Worm (Caenorhabditis elegans) whole organism, L4/young adult: ENCODE results near the gene ptp-5.1.

Source experiments
- W03F9.2 ChIP-seq: fragments of 150-350 bp; optimal IDR thresholded peaks from 2 replicates; lab custom pipeline; 2014; ENCODE audit warnings: missing biosample characterization, missing genetic modification characterization
- dao-5 ChIP-seq: sonication (generic microtip); optimal IDR thresholded peaks from 2 replicates; lab custom pipeline; 2016; ENCODE audit warnings: missing genotype, missing genetic modification characterization, moderate library complexity, missing compliant biosample characterization
- him-1 ChIP-seq: sonication (generic microtip); optimal IDR thresholded peaks from 2 replicates; lab custom pipeline; 2016; ENCODE audit warnings: missing genotype, missing genetic modification reagents, missing genetic modification characterization, missing compliant biosample characterization

DNA sequence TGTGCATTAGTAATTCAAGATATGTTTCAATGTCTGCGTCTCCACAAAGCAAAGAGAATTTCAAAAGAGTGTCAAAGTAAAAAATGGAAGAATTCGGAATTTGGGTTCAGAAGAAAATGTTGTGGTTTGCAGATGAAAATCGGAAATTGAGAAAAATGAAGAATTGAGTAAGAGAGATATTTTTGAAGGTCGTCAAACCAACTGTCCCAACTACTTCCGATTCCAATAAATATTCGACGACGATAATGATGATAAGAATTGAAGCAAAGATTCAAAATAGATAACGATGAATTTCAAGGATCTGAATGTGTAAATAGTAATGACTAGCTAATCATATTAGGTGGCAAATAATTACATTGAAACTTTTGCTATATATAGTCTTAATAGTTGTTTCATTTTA is 26.2 kb upstream of the ptp-5.1 start:
- no peak for TF ChIP-seq him-1 (tag; lab: Kevin White, UChicago)
- TF ChIP-seq dao-5 (tag; lab: Kevin White, UChicago): no peak
- TF ChIP-seq W03F9.2 (tag; lab: Kevin White, UChicago): no peak
